Worm (Caenorhabditis elegans) whole organism, late embryonic: ENCODE data around the gene elli-1.

Source experiments
- ama-1 ChIP-seq: fragments of 150-350 bp; optimal IDR thresholded peaks from 2 replicates; lab custom pipeline; 2014
- hlh-30 ChIP-seq: sonication (generic microtip); optimal IDR thresholded peaks from 2 replicates; lab custom pipeline; 2017; ENCODE audit warnings: antibody characterized with exemption, missing genetic modification characterization, missing compliant biosample characterization; ENCODE audit not compliant: insufficient read depth
- unc-42 ChIP-seq: sonication (generic microtip); optimal IDR thresholded peaks from 2 replicates; lab custom pipeline; 2016; ENCODE audit warnings: missing genotype, missing genetic modification characterization, missing compliant biosample characterization

ce11 chrIV:8778045-8778444 lies 23.4 kb upstream of the elli-1 start, which contains the start of gene C33D9.6:
- TF ChIP-seq ama-1 (no peak), hlh-30 (tag; lab: Kevin White, UChicago) (no peak), unc-42 (tag; lab: Kevin White, UChicago) (no peak)
